Worm (Caenorhabditis elegans): ENCODE results near the gene hsp-25.

ce11 chrX:5992770-5993169, 46.7 kb downstream of the hsp-25 start, which contains the start of gene F22F4.5:
- no peak for TF ChIP-seq ama-1 (optimal IDR thresholded peaks at IDR 0.05)
- TF ChIP-seq tra-4 (tag; optimal IDR thresholded peaks at IDR 0.05): no peak
- TF ChIP-seq hmbx-1 (tag; optimal IDR thresholded peaks at IDR 0.05): no peak
- TF ChIP-seq aly-1 (tag; optimal IDR thresholded peaks at IDR 0.05): no peak
- no peak for TF ChIP-seq F13C5.2 (tag; optimal IDR thresholded peaks at IDR 0.05)
- no peak for TF ChIP-seq tbx-11 (GFP tag; IDR thresholded peaks at IDR 0.05)
- TF ChIP-seq ceh-36 (tag; optimal IDR thresholded peaks at IDR 0.05): no peak
- no peak for TF ChIP-seq scrt-1 (GFP tag; IDR thresholded peaks at IDR 0.05)
- TF ChIP-seq tbx-37 (GFP tag; conservative IDR thresholded peaks at IDR 0.05): no peak
- TF ChIP-seq sea-1 (GFP tag; conservative IDR thresholded peaks at IDR 0.05): no peak
- TF ChIP-seq B0310.2 (tag; optimal IDR thresholded peaks at IDR 0.05): no peak
- no peak for TF ChIP-seq hnd-1 (tag; optimal IDR thresholded peaks at IDR 0.05)
